Worm (Caenorhabditis elegans): ENCODE measurements around the gene srw-77.

srw-77 gene

ce11 chrV:16620874-16621273 lies 22.6 kb downstream of the srw-77 start, which contains the start of gene Y70C5A.3:
TSS of gene Y70C5A.3 (minus strand) at chrV:16620923.
- TF ChIP-seq eyg-1 (tag; optimal IDR thresholded peaks at IDR 0.05) (no peak), pag-3 (tag; optimal IDR thresholded peaks at IDR 0.05; ENCODE audit: borderline replicate concordance) (no peak), hlh-30 (tag; optimal IDR thresholded peaks at IDR 0.05; ENCODE audit: insufficient read depth) (no peak), ceh-22 (tag; optimal IDR thresholded peaks at IDR 0.05) (no peak), fkh-10 (GFP tag; optimal IDR thresholded peaks at IDR 0.05) (no peak), fax-1 (tag; optimal IDR thresholded peaks at IDR 0.05) (no peak), nhr-11 (tag; optimal IDR thresholded peaks at IDR 0.05) (no peak), T23F11.4 (GFP tag; optimal IDR thresholded peaks at IDR 0.05) (no peak), npax-4 (tag; optimal IDR thresholded peaks at IDR 0.05) (no peak), pqm-1 (tag; optimal IDR thresholded peaks at IDR 0.05) (no peak), ceh-30 (tag; optimal IDR thresholded peaks at IDR 0.05) (no peak), F13H6.1 (tag; optimal IDR thresholded peaks at IDR 0.05) (no peak), ets-4 (tag; optimal IDR thresholded peaks at IDR 0.05) (no peak)

ce11 chrV:16617462-16617861 lies 26.0 kb downstream of the srw-77 start, which contains the start of gene Y70C5A.4:
TSS of gene Y70C5A.4 (plus strand) at chrV:16617762.
- no peak for TF ChIP-seq Y22D7AL.16 (tag; optimal IDR thresholded peaks at IDR 0.05)
- TF ChIP-seq C08G9.2 (tag; optimal IDR thresholded peaks at IDR 0.05): no peak
- no peak for TF ChIP-seq ceh-2 (tag; optimal IDR thresholded peaks at IDR 0.05)
- no peak for TF ChIP-seq K02D7.2 (tag; optimal IDR thresholded peaks at IDR 0.05)
- no peak for TF ChIP-seq nhr-232 (tag; optimal IDR thresholded peaks at IDR 0.05)
- no peak for TF ChIP-seq nhr-11 (tag; optimal IDR thresholded peaks at IDR 0.05)
- no peak for TF ChIP-seq C38D4.7 (GFP tag; optimal IDR thresholded peaks at IDR 0.05)
- TF ChIP-seq mec-3 (tag; optimal IDR thresholded peaks at IDR 0.05; ENCODE audit: borderline replicate concordance): no peak
- no peak for TF ChIP-seq F13H6.1 (tag; optimal IDR thresholded peaks at IDR 0.05)
- TF ChIP-seq ama-1 (optimal IDR thresholded peaks at IDR 0.05): no peak
- TF ChIP-seq syd-9 (tag; optimal IDR thresholded peaks at IDR 0.05): no peak
- TF ChIP-seq unc-42 (tag; optimal IDR thresholded peaks at IDR 0.05): no peak
- no peak for TF ChIP-seq pag-3 (tag; optimal IDR thresholded peaks at IDR 0.05; ENCODE audit: borderline replicate concordance)
- no peak for TF ChIP-seq sdc-2 (tag; optimal IDR thresholded peaks at IDR 0.05)
- TF ChIP-seq odd-2 (tag; optimal IDR thresholded peaks at IDR 0.05): no peak
- no peak for TF ChIP-seq eyg-1 (tag; optimal IDR thresholded peaks at IDR 0.05)
- TF ChIP-seq T23F11.4 (GFP tag; optimal IDR thresholded peaks at IDR 0.05): no peak
- no peak for TF ChIP-seq ceh-19 (GFP tag; optimal IDR thresholded peaks at IDR 0.05)
- no peak for TF ChIP-seq ets-4 (tag; optimal IDR thresholded peaks at IDR 0.05)
- TF ChIP-seq fkh-10 (GFP tag; optimal IDR thresholded peaks at IDR 0.05): no peak

- no peak for TF ChIP-seq pha-2 (tag; optimal IDR thresholded peaks at IDR 0.05)
- no peak for TF ChIP-seq pag-3 (tag; optimal IDR thresholded peaks at IDR 0.05; ENCODE audit: borderline replicate concordance)
- TF ChIP-seq ref-2 (tag; optimal IDR thresholded peaks at IDR 0.05): no peak
- no peak for TF ChIP-seq fkh-10 (GFP tag; optimal IDR thresholded peaks at IDR 0.05)
- TF ChIP-seq tbx-7 (tag; optimal IDR thresholded peaks at IDR 0.05): no peak
- no peak for TF ChIP-seq ets-4 (tag; optimal IDR thresholded peaks at IDR 0.05)
- TF ChIP-seq ceh-18 (tag; optimal IDR thresholded peaks at IDR 0.05): no peak
- no peak for TF ChIP-seq hlh-30 (tag; optimal IDR thresholded peaks at IDR 0.05; ENCODE audit: insufficient read depth)
- TF ChIP-seq ahr-1 (tag; optimal IDR thresholded peaks at IDR 0.05): no peak
- no peak for TF ChIP-seq unc-3 (GFP tag; conservative IDR thresholded peaks at IDR 0.05)
- no peak for TF ChIP-seq unc-3 (tag; optimal IDR thresholded peaks at IDR 0.05)
- no peak for TF ChIP-seq rnt-1 (tag; optimal IDR thresholded peaks at IDR 0.05)
- TF ChIP-seq pha-4 (tag; optimal IDR thresholded peaks at IDR 0.05): no peak
- TF ChIP-seq tbx-2 (tag; optimal IDR thresholded peaks at IDR 0.05): no peak
- TF ChIP-seq C38D4.7 (GFP tag; optimal IDR thresholded peaks at IDR 0.05): no peak
- no peak for TF ChIP-seq ceh-31 (tag; optimal IDR thresholded peaks at IDR 0.05)
- TF ChIP-seq Y22D7AL.16 (tag; optimal IDR thresholded peaks at IDR 0.05): no peak
- TF ChIP-seq dve-1 (tag; optimal IDR thresholded peaks at IDR 0.05): no peak
- TF ChIP-seq pqm-1 (tag; optimal IDR thresholded peaks at IDR 0.05): no peak
- TF ChIP-seq C08G9.2 (tag; optimal IDR thresholded peaks at IDR 0.05): no peak
- TF ChIP-seq pax-1 (tag; optimal IDR thresholded peaks at IDR 0.05): no peak
Measured at ce11 chrV:16610791-16611385, 32.6 kb downstream of the srw-77 start, which contains the start of gene srw-54. TSS of gene srw-54 (plus strand) at chrV:16611335.

Measured in whole organism, late embryonic.